Worm (Caenorhabditis elegans): ENCODE results near the gene srx-85.

srx-85 gene

ce11 chrV:11529541-11529940 is 22.9 kb upstream of the srx-85 start:
- no peak for TF ChIP-seq unc-62 (GFP tag; optimal IDR thresholded peaks at IDR 0.05)

- no peak for TF ChIP-seq unc-62 (GFP tag; optimal IDR thresholded peaks at IDR 0.05)
Measured at ce11 chrV:11531100-11531499, 21.4 kb upstream of the srx-85 start.

- TF ChIP-seq unc-62 (GFP tag; optimal IDR thresholded peaks at IDR 0.05): no peak
Measured at ce11 chrV:11531831-11532534, 20.5 kb upstream of the srx-85 start.

ce11 chrV:11532535-11532853 is 20.0 kb upstream of the srx-85 start:
- TF ChIP-seq unc-62 (GFP tag; optimal IDR thresholded peaks at IDR 0.05): no peak

- TF ChIP-seq unc-62 (GFP tag; optimal IDR thresholded peaks at IDR 0.05): no peak
Measured at ce11 chrV:11532964-11533363, 19.5 kb upstream of the srx-85 start.

- no peak for TF ChIP-seq unc-62 (GFP tag; optimal IDR thresholded peaks at IDR 0.05)
Measured at ce11 chrV:11533365-11533949, 19.0 kb upstream of the srx-85 start.

ce11 chrV:11534495-11535189 is 17.8 kb upstream of the srx-85 start:
- no peak for TF ChIP-seq unc-62 (GFP tag; optimal IDR thresholded peaks at IDR 0.05)

ce11 chrV:11535504-11536062 is 16.9 kb upstream of the srx-85 start:
- no peak for TF ChIP-seq unc-62 (GFP tag; optimal IDR thresholded peaks at IDR 0.05)

ce11 chrV:11536667-11537066 is 15.8 kb upstream of the srx-85 start:
- TF ChIP-seq unc-62 (GFP tag; optimal IDR thresholded peaks at IDR 0.05): no peak

ce11 chrV:11539502-11539901 is 13.0 kb upstream of the srx-85 start:
- no peak for TF ChIP-seq unc-62 (GFP tag; optimal IDR thresholded peaks at IDR 0.05)

ce11 chrV:11541284-11541683 is 11.2 kb upstream of the srx-85 start:
- no peak for TF ChIP-seq unc-62 (GFP tag; optimal IDR thresholded peaks at IDR 0.05)

ce11 chrV:11543564-11543963 is 8.9 kb upstream of the srx-85 start, which contains the start of gene F38B7.2:
F38B7.2 (plus strand) TSS chrV:11543963.
- no peak for TF ChIP-seq unc-62 (GFP tag; optimal IDR thresholded peaks at IDR 0.05)

ce11 chrV:11545227-11545626 is 7.3 kb upstream of the srx-85 start, which contains the start of gene F38B7.10:
F38B7.10 (plus strand) TSS chrV:11545527.
- TF ChIP-seq unc-62 (GFP tag; optimal IDR thresholded peaks at IDR 0.05): no peak

- TF ChIP-seq unc-62 (GFP tag; optimal IDR thresholded peaks at IDR 0.05): no peak
Measured at ce11 chrV:11546795-11547194, 5.7 kb upstream of the srx-85 start, which contains the start of gene F38B7.11. F38B7.11 (plus strand) TSS chrV:11547095.

- no peak for TF ChIP-seq unc-62 (GFP tag; optimal IDR thresholded peaks at IDR 0.05)
Measured at ce11 chrV:11548914-11549406, 3.5 kb upstream of the srx-85 start, which contains the start of the genes F38B7.17 and F38B7.3. F38B7.17 (minus strand) TSS chrV:11548964. F38B7.3 (plus strand) TSS chrV:11549107.

ce11 chrV:11554260-11554659 is 1.8 kb downstream of the srx-85 start, which contains the start of gene duo-1:
duo-1 (plus strand) TSS chrV:11554630.
- no peak for TF ChIP-seq unc-62 (GFP tag; optimal IDR thresholded peaks at IDR 0.05)
